Worm (Caenorhabditis elegans): ENCODE measurements around the gene lit-1.

lit-1 gene

ce11 chrIII:13657975-13658374, 43.8 kb upstream of the lit-1 start:
- peak; percentile 24 for TF ChIP-seq ets-4 (tag; optimal IDR thresholded peaks at IDR 0.05)
- no peak for TF ChIP-seq sdc-2 (tag; optimal IDR thresholded peaks at IDR 0.05)
- no peak for TF ChIP-seq zip-5 (tag; optimal IDR thresholded peaks at IDR 0.05)
- peak; percentile 33 for TF ChIP-seq tbx-2 (tag; optimal IDR thresholded peaks at IDR 0.05)
- peak; percentile 24 for TF ChIP-seq pha-2 (tag; optimal IDR thresholded peaks at IDR 0.05)
- no peak for TF ChIP-seq dmd-4 (tag; optimal IDR thresholded peaks at IDR 0.05; ENCODE audit: borderline replicate concordance)

DNA sequence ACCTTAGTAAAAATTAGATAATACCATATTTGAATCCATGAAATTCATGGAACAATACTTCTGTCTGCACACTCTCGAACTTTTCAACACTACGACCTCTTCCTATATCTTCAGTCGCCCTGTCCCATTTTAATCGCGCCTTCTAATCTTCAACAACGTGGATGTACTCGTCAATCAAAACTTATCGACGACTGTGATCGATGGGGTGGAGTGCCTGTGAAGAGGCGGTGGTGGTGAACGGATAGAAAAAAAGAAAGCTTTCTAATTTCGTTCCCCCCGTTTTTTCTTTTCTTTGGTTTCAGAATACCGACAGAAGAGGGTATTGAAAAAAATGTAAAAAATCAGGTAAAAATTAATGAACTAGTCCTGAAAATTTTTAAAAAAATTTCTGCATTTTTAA, 42.8 kb upstream of the lit-1 start:
- TF ChIP-seq unc-55 (GFP tag; optimal IDR thresholded peaks at IDR 0.05) (peak; percentile 33), nfya-1 (tag; optimal IDR thresholded peaks at IDR 0.05) (no peak)

ce11 chrIII:13660123-13660522, 41.7 kb upstream of the lit-1 start:
- TF ChIP-seq lim-6 (tag; optimal IDR thresholded peaks at IDR 0.05) = no peak
- TF ChIP-seq elt-2 (tag; optimal IDR thresholded peaks at IDR 0.05) = no peak
- no peak for TF ChIP-seq eyg-1 (tag; optimal IDR thresholded peaks at IDR 0.05)
- TF ChIP-seq sox-4 (tag; optimal IDR thresholded peaks at IDR 0.05) = no peak
- no peak for TF ChIP-seq ceh-22 (tag; optimal IDR thresholded peaks at IDR 0.05)
- TF ChIP-seq ttx-3 (tag; optimal IDR thresholded peaks at IDR 0.05) = no peak
- no peak for TF ChIP-seq hlh-8 (tag; optimal IDR thresholded peaks at IDR 0.05)
- no peak for TF ChIP-seq unc-86 (tag; optimal IDR thresholded peaks at IDR 0.05)
- TF ChIP-seq pat-9 (tag; optimal IDR thresholded peaks at IDR 0.05) = no peak
- TF ChIP-seq unc-55 (GFP tag; optimal IDR thresholded peaks at IDR 0.05) = no peak
- no peak for TF ChIP-seq ceh-14 (tag; optimal IDR thresholded peaks at IDR 0.05)
- no peak for TF ChIP-seq ceh-9 (tag; optimal IDR thresholded peaks at IDR 0.05)
- TF ChIP-seq ztf-16 (tag; optimal IDR thresholded peaks at IDR 0.05) = no peak
- no peak for TF ChIP-seq dve-1 (tag; optimal IDR thresholded peaks at IDR 0.05)
- no peak for TF ChIP-seq zip-5 (tag; optimal IDR thresholded peaks at IDR 0.05)
- no peak for TF ChIP-seq rnt-1 (tag; optimal IDR thresholded peaks at IDR 0.05)
- TF ChIP-seq ceh-30 (tag; optimal IDR thresholded peaks at IDR 0.05) = no peak
- no peak for TF ChIP-seq unc-42 (tag; optimal IDR thresholded peaks at IDR 0.05)
- no peak for TF ChIP-seq ceh-34 (tag; optimal IDR thresholded peaks at IDR 0.05)
- no peak for TF ChIP-seq pros-1 (tag; optimal IDR thresholded peaks at IDR 0.05)

DNA sequence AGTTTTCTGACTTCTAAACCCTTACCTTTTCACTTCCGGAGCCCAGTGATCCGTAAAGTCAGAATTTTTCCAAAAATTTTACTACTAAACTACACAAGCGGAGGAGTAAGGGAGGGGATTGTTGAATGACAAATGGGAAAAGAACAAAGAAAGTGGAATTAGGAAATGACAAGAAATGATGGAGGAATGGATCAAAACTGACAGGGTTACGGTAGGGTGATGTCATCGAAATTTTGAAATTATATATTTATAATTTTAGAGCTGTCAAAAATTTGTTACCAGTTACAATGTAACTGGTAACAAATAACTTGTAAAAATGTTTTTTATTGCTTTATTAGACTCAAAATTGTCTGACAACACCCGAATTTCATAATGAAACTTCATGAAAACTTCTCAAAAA, 35.4 kb upstream of the lit-1 start:
- no peak for TF ChIP-seq ceh-34 (tag; optimal IDR thresholded peaks at IDR 0.05)
- no peak for TF ChIP-seq zip-5 (tag; optimal IDR thresholded peaks at IDR 0.05)
- TF ChIP-seq sox-4 (tag; optimal IDR thresholded peaks at IDR 0.05) = no peak
- no peak for TF ChIP-seq che-1 (tag; optimal IDR thresholded peaks at IDR 0.05)
- no peak for TF ChIP-seq sdc-2 (tag; optimal IDR thresholded peaks at IDR 0.05)
- no peak for TF ChIP-seq fax-1 (tag; optimal IDR thresholded peaks at IDR 0.05)
- TF ChIP-seq sox-2 (GFP tag; IDR thresholded peaks at IDR 0.05) = no peak
- no peak for TF ChIP-seq ceh-6 (GFP tag; optimal IDR thresholded peaks at IDR 0.05)
- TF ChIP-seq unc-3 (GFP tag; conservative IDR thresholded peaks at IDR 0.05) = no peak
- TF ChIP-seq unc-3 (tag; optimal IDR thresholded peaks at IDR 0.05) = no peak
- TF ChIP-seq unc-55 (GFP tag; optimal IDR thresholded peaks at IDR 0.05) = no peak
- TF ChIP-seq npax-4 (tag; optimal IDR thresholded peaks at IDR 0.05) = no peak
- TF ChIP-seq pros-1 (tag; optimal IDR thresholded peaks at IDR 0.05) = no peak
- no peak for TF ChIP-seq ceh-2 (tag; optimal IDR thresholded peaks at IDR 0.05)
- TF ChIP-seq hlh-30 (tag; optimal IDR thresholded peaks at IDR 0.05; ENCODE audit: insufficient read depth) = no peak
- no peak for TF ChIP-seq ahr-1 (tag; optimal IDR thresholded peaks at IDR 0.05)
- no peak for TF ChIP-seq ztf-16 (tag; optimal IDR thresholded peaks at IDR 0.05)
- no peak for TF ChIP-seq hlh-13 (GFP tag; optimal IDR thresholded peaks at IDR 0.05)
- no peak for TF ChIP-seq lim-6 (tag; optimal IDR thresholded peaks at IDR 0.05)
- TF ChIP-seq F13H6.1 (tag; optimal IDR thresholded peaks at IDR 0.05) = no peak
